ENCODE assay signal across 1 worm cellular context in the genomic region with DNA sequence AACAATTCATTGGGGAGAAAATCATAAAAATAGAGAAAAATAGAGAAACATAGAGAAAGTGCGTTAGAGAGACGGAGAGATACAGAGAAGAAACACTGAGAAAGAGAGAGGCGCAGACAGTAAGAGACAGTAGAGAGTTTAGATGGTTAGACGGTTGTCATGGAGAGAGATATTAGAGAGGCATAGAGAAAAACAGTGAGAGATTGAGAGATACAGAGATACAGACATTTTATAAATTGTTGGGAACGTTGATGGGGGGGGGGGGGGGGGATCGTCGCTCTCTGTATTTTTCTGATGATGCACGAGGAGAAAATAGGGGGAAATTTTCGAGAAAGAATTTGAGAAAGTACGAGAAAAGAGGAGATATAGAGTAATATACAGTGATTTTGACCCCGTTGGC.
TF ChIP-seq lines count a peak whose summit lies in the region.

No protein-coding gene starts in this region.

TF ChIP-seq in whole organism, L1 larva, 84 proteins besides CTCF, POLR2A, EP300 and RAD21 (continued from another document):
- TF ChIP-seq efl-1 (optimal IDR thresholded peaks at IDR 0.05; lab: Kevin White, UChicago) (peak; percentile 88 to 95), efl-1 (GFP tag; optimal IDR thresholded peaks at IDR 0.05 in 1 of 2; lab: Kevin White, UChicago) (peak; percentile 63 to 97), elt-2 (tag; optimal IDR thresholded peaks at IDR 0.05; lab: Kevin White, UChicago) (peak; percentile 52), swsn-7 (tag; optimal IDR thresholded peaks at IDR 0.05; lab: Kevin White, UChicago) (peak; percentile 93), grh-1 (GFP tag; IDR thresholded peaks at IDR 0.05; lab: Robert Waterston, UW) (peak; percentile 85), nhr-28 (tag; optimal IDR thresholded peaks at IDR 0.05; lab: Kevin White, UChicago) (no peak), tbx-2 (tag; optimal IDR thresholded peaks at IDR 0.05; lab: Kevin White, UChicago) (peak; percentile 85), dpl-1 (GFP tag; optimal IDR thresholded peaks at IDR 0.05; lab: Kevin White, UChicago) (peak; percentile 52 to 69 (median 53)), Y116A8C.19 (tag; optimal IDR thresholded peaks at IDR 0.05; lab: Kevin White, UChicago; ENCODE audit: borderline replicate concordance) (no peak), dsc-1 (tag; optimal IDR thresholded peaks at IDR 0.05; lab: Kevin White, UChicago) (peak; percentile 82), nhr-77 (tag; optimal IDR thresholded peaks at IDR 0.05; lab: Kevin White, UChicago) (peak; percentile 40), mab-9 (GFP tag; IDR thresholded peaks at IDR 0.05; lab: Robert Waterston, UW) (peak; percentile 66), xbp-1 (tag; optimal IDR thresholded peaks at IDR 0.05; lab: Kevin White, UChicago) (peak; percentile 78), nhr-76 (tag; optimal IDR thresholded peaks at IDR 0.05; lab: Kevin White, UChicago) (no peak), nhr-71 (tag; optimal IDR thresholded peaks at IDR 0.05; lab: Kevin White, UChicago) (peak; percentile 95), egl-13 (tag; optimal IDR thresholded peaks at IDR 0.05; lab: Kevin White, UChicago) (peak; percentile 57), tlp-1 (tag; optimal IDR thresholded peaks at IDR 0.05; lab: Kevin White, UChicago) (no peak), elt-3 (tag; optimal IDR thresholded peaks at IDR 0.05; lab: Kevin White, UChicago) (peak in 3 of 6 experiments; percentile 2 to 68 (median 44)), snpc-4 (tag; optimal IDR thresholded peaks at IDR 0.05; lab: Kevin White, UChicago) (peak; percentile 46), sox-4 (tag; optimal IDR thresholded peaks at IDR 0.05; lab: Kevin White, UChicago) (peak; percentile 18), unc-130 (tag; optimal IDR thresholded peaks at IDR 0.05; lab: Kevin White, UChicago) (no peak), nhr-11 (tag; optimal IDR thresholded peaks at IDR 0.05; lab: Kevin White, UChicago) (peak; percentile 92), mdl-1 (tag; optimal IDR thresholded peaks at IDR 0.05; lab: Kevin White, UChicago) (no peak), lin-13 (GFP tag; optimal IDR thresholded peaks at IDR 0.05; lab: Kevin White, UChicago) (peak; percentile 66), ceh-90 (tag; optimal IDR thresholded peaks at IDR 0.05; lab: Kevin White, UChicago) (no peak), aly-2 (tag; optimal IDR thresholded peaks at IDR 0.05; lab: Kevin White, UChicago) (peak; percentile 72), zag-1 (tag; optimal IDR thresholded peaks at IDR 0.05; lab: Kevin White, UChicago) (no peak)
